Worm (Caenorhabditis elegans): Measurements from ENCODE around the gene T04A8.8.

The T04A8.8 gene

DNA sequence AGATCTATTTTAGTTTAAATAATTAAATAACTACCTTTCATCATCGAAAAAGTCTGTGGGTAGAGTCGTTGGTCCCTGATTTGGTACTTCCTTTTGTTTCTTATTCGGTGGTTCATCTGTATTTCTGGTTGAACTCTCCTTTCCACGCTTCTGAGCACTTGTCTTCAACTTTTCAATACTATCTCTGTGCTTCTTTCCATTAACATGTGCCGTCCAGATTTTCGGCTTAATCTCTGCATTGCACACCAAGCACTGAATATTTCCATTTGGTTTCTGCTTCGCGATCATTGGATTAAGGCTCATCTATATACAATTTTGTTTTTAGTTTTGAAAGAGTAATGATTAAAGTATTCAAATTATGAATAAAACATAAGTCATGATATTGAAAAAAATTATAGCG, 6.1 kb downstream of the T04A8.8 start, which contains the start of gene sel-13:
Gene sel-13 (minus strand): TSS at position 303 of the 400 bp plus-strand sequence.
- TF ChIP-seq ceh-16 (tag; optimal IDR thresholded peaks at IDR 0.05) (no peak), blmp-1 (tag; optimal IDR thresholded peaks at IDR 0.05; ENCODE audit: insufficient read depth) (no peak), ZK546.5 (tag; optimal IDR thresholded peaks at IDR 0.05) (no peak), elt-1 (tag; optimal IDR thresholded peaks at IDR 0.05) (no peak), sma-3 (GFP tag; optimal IDR thresholded peaks at IDR 0.05) (no peak), lin-39 (tag; optimal IDR thresholded peaks at IDR 0.05) (no peak), ama-1 (optimal IDR thresholded peaks at IDR 0.05) (no peak), ztf-1 (GFP tag; conservative IDR thresholded peaks at IDR 0.05) (no peak), Y55F3AM.14 (GFP tag; optimal IDR thresholded peaks at IDR 0.05) (no peak), unc-39 (tag; optimal IDR thresholded peaks at IDR 0.05) (no peak), lin-11 (tag; optimal IDR thresholded peaks at IDR 0.05) (no peak), egl-27 (tag; optimal IDR thresholded peaks at IDR 0.05) (no peak), nhr-12 (tag; optimal IDR thresholded peaks at IDR 0.05) (no peak), unc-62 (GFP tag; optimal IDR thresholded peaks at IDR 0.05) (no peak), nhr-237 (tag; optimal IDR thresholded peaks at IDR 0.05) (no peak)

DNA sequence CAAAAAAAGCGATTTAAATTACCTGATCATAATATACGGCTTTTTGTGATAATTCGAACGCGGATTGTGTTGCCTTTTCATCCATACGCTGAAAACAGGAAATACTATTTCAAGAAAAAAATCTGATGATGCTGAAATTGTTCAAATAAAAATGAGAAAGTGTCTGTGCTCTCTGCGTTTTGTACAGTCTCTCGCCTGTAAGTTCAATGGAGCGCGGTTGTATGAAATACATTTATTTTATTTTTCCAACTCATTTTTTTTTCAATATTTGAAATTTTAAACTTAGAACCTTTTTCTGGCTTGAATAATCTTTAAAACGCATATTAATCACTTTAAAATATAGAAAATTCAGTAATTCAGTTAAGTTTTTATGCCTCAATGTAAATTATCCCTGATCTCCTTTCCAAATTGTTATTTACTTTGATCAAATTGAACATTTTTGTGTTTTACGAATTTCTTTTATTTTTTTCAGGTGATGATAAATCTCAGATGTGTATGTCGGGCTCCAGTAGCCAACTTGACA, 10.2 kb downstream of the T04A8.8 start, which contains the start of the genes clp-2 and mrpl-16:
Gene clp-2 (minus strand): TSS at position 94 of the 523 bp plus-strand sequence.
Gene mrpl-16 (plus strand): TSS at position 473 of the 523 bp plus-strand sequence.
- TF ChIP-seq C34F6.9 (tag; optimal IDR thresholded peaks at IDR 0.05) = peak; percentile 58
- TF ChIP-seq nhr-11 (tag; optimal IDR thresholded peaks at IDR 0.05) = no peak
- TF ChIP-seq crh-2 (tag; optimal IDR thresholded peaks at IDR 0.05) = peak; percentile 12
- peak; percentile 59 for TF ChIP-seq unc-55 (GFP tag; optimal IDR thresholded peaks at IDR 0.05)
- peak in 1 of 2 experiments; percentile 59 for TF ChIP-seq lsy-2 (tag; optimal IDR thresholded peaks at IDR 0.05)
- no peak for TF ChIP-seq mdl-1 (tag; optimal IDR thresholded peaks at IDR 0.05)

DNA sequence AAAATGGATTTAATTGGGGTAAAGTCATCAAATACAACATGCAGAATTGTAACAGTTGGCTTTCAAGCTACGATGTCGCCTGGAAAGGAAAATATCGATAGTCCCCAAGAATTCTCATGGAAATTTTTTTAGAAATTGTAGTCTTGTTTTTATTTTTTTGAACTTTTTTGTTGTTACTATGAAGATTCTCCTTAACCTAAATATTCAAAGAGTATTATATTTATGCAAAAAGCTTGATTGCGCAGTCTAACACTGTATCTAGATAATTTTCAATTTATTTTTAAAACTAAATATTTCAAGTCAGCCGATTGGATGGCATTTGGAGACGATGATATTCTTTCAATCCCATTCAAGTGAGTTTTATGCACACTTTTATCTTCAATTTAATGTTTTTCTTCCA, 11.4 kb downstream of the T04A8.8 start, which contains the start of gene pgap-2:
Gene pgap-2 (plus strand): TSS at position 301 of the 400 bp plus-strand sequence.
- TF ChIP-seq sma-3 (GFP tag; optimal IDR thresholded peaks at IDR 0.05) = no peak
- no peak for TF ChIP-seq unc-55 (GFP tag; optimal IDR thresholded peaks at IDR 0.05)
- TF ChIP-seq alr-1 (tag; optimal IDR thresholded peaks at IDR 0.05) = no peak
- TF ChIP-seq F13H6.1 (tag; optimal IDR thresholded peaks at IDR 0.05) = no peak
- TF ChIP-seq crh-2 (tag; optimal IDR thresholded peaks at IDR 0.05) = no peak
- TF ChIP-seq blmp-1 (tag; optimal IDR thresholded peaks at IDR 0.05; ENCODE audit: insufficient read depth) = no peak
- no peak for TF ChIP-seq mbf-1 (tag; optimal IDR thresholded peaks at IDR 0.05)
- TF ChIP-seq lin-39 (tag; optimal IDR thresholded peaks at IDR 0.05) = no peak
- TF ChIP-seq fos-1 (tag; optimal IDR thresholded peaks at IDR 0.05) = no peak
- no peak for TF ChIP-seq unc-39 (tag; optimal IDR thresholded peaks at IDR 0.05)
- no peak for TF ChIP-seq C34F6.9 (tag; optimal IDR thresholded peaks at IDR 0.05)

DNA sequence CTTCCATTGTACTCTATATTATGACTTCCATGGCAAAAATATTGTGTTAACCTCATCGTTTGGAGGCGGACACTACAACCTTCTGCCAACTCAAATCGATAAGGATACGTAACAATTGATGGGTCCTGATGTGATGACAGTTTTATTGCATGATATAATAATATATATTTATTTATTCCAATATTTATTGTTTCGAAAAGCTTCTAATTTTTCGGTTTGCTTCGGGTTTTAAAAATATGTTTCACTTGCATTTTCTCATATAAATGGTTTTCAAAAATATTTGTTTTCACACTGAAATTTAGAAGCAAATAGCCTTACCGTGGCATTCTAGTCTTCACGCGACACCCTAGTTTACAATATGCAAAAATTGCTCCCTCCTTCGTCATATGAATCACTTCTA, 12.9 kb downstream of the T04A8.8 start, which contains the start of gene T04A8.13:
Gene T04A8.13 (plus strand): TSS at position 301 of the 400 bp plus-strand sequence.
- TF ChIP-seq aly-2 (tag; optimal IDR thresholded peaks at IDR 0.05) (no peak), mbf-1 (tag; optimal IDR thresholded peaks at IDR 0.05) (no peak), lin-39 (tag; optimal IDR thresholded peaks at IDR 0.05) (no peak), nhr-21 (tag; optimal IDR thresholded peaks at IDR 0.05) (no peak), ama-1 (optimal IDR thresholded peaks at IDR 0.05) (no peak), ztf-1 (GFP tag; conservative IDR thresholded peaks at IDR 0.05) (no peak), Y55F3AM.14 (GFP tag; optimal IDR thresholded peaks at IDR 0.05) (no peak), crh-2 (tag; optimal IDR thresholded peaks at IDR 0.05) (no peak), skn-1 (tag; optimal IDR thresholded peaks at IDR 0.05) (no peak), fos-1 (tag; optimal IDR thresholded peaks at IDR 0.05) (no peak), elt-1 (tag; optimal IDR thresholded peaks at IDR 0.05) (no peak), nhr-25 (tag; optimal IDR thresholded peaks at IDR 0.05) (no peak), peb-1 (tag; optimal IDR thresholded peaks at IDR 0.05) (no peak), ZK546.5 (tag; optimal IDR thresholded peaks at IDR 0.05) (no peak), ceh-16 (tag; optimal IDR thresholded peaks at IDR 0.05) (no peak), unc-39 (tag; optimal IDR thresholded peaks at IDR 0.05) (no peak), ceh-82 (tag; optimal IDR thresholded peaks at IDR 0.05) (no peak), unc-55 (GFP tag; optimal IDR thresholded peaks at IDR 0.05) (no peak), sma-3 (GFP tag; optimal IDR thresholded peaks at IDR 0.05) (no peak)

DNA sequence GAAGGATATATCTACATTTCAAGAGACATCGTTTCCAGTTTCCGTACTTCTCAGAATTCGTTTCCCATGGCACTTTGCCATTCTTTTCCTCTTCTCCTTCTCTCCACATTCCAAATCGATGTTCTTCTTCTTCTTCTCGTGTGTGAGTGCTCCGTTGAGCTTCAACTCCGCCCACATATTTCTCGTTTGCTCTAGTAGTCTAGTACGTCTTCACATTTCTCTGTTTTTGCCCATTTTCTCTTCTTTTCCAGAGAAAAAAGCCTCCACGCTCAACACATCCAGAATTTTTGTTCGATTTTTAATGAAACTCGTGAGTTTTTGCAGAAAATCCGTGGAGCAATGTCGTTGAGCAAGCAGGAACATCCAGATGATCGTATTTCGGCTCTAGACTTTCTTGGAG, 15.1 kb downstream of the T04A8.8 start, which contains the start of gene T04A8.18:
Gene T04A8.18 (plus strand): TSS at position 301 of the 400 bp plus-strand sequence.
- peak; percentile 4 for TF ChIP-seq unc-55 (GFP tag; optimal IDR thresholded peaks at IDR 0.05)
- TF ChIP-seq sma-3 (GFP tag; optimal IDR thresholded peaks at IDR 0.05) = no peak
